Worm (Caenorhabditis elegans) whole organism, L3 larva: ENCODE measurements around the gene ZK686.2.

Source experiments
- fkh-10 ChIP-seq: sonication (generic microtip); optimal IDR thresholded peaks from 2 replicates; lab custom pipeline; 2017; ENCODE audit warnings: missing biosample characterization, missing genetic modification reagents, missing genetic modification characterization
- lin-39 ChIP-seq: fragments of 150-350 bp; optimal IDR thresholded peaks from 2 replicates; lab custom pipeline; 2018; ENCODE audit warnings: missing biosample characterization, missing genetic modification reagents, missing genetic modification characterization
- nhr-11 ChIP-seq: fragments of 150-350 bp; optimal IDR thresholded peaks from 2 replicates; lab custom pipeline; 2014; ENCODE audit warnings: missing biosample characterization, missing genetic modification characterization
- nhr-67 ChIP-seq: fragments of 150-350 bp; optimal IDR thresholded peaks from 2 replicates; lab custom pipeline; 2014; ENCODE audit warnings: missing biosample characterization, missing genetic modification characterization
- unc-62 ChIP-seq: fragments of 150-350 bp; sonication (generic microtip); optimal IDR thresholded peaks from 4 replicates; lab custom pipeline; 2014; ENCODE audit warnings: missing biosample characterization, missing genetic modification reagents, missing genetic modification characterization

- TF ChIP-seq lin-39 (no peak), unc-62 (no peak), nhr-11 (tag; lab: Kevin White, UChicago) (no peak), nhr-67 (tag; lab: Kevin White, UChicago) (no peak), fkh-10 (GFP tag; lab: Kevin White, UChicago) (no peak)
These were observed at the start of gene ZK686.2 for ce11 chrIII:7765974-7766373.
